Worm (Caenorhabditis elegans): Measurements from ENCODE around the gene W07G4.1.

W07G4.1 gene

DNA sequence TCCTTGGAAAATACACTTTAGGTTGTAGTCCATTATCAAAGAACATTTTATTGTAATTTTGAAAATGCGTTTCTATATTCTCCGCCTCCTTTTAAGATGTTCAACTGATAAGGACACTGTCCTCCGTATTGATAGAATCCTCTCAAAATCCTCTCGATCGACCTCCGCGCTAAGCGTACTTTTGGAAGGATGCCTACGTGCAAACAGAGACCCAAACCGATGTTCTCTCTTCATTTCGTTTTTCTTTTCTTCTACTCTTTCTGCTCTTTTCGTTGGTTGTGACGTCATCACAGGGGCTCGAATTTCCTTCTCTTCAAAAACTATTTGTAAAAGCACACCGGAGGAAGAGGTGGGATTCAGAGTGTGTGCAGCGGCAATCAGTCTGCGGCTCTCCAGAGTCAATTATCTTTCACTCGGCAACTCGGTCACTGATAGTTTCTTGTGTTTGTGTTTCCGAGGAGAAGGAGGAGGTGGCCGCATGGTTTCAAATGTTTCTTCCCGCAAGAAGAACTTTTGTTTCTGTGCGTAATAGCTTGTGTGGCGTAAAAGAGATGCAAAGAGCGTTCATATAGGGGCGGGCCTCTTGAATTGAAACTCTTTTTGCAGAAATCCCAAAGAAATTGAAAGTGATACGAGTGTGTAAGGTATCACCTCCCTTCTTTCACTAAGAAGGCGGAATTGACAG, 49.3 kb downstream of the W07G4.1 start, which contains the start of gene C34B4.2:
Gene C34B4.2 (plus strand): TSS at position 614 of the 685 bp plus-strand sequence.
- TF ChIP-seq zip-2 (tag; optimal IDR thresholded peaks at IDR 0.05) (no peak), daf-16 (GFP tag; optimal IDR thresholded peaks at IDR 0.05) (peak; percentile 3 to 89), daf-16 (tag; optimal IDR thresholded peaks at IDR 0.05) (peak; percentile 56), lin-13 (GFP tag; optimal IDR thresholded peaks at IDR 0.05) (no peak), F37D6.2 (tag; optimal IDR thresholded peaks at IDR 0.05) (no peak), nhr-42 (GFP tag; IDR thresholded peaks at IDR 0.05) (no peak), nhr-41 (GFP tag; IDR thresholded peaks at IDR 0.05) (no peak), lin-15B (tag; optimal IDR thresholded peaks at IDR 0.05) (no peak), R02D3.7 (tag; optimal IDR thresholded peaks at IDR 0.05) (no peak), set-16 (GFP tag; IDR thresholded peaks at IDR 0.05) (no peak), gei-8 (GFP tag; optimal IDR thresholded peaks at IDR 0.05) (no peak), nhr-6 (tag; optimal IDR thresholded peaks at IDR 0.05) (no peak), jun-1 (tag; optimal IDR thresholded peaks at IDR 0.05) (no peak), nhr-10 (tag; optimal IDR thresholded peaks at IDR 0.05) (no peak), ztf-11 (tag; optimal IDR thresholded peaks at IDR 0.05) (no peak), lim-7 (GFP tag; IDR thresholded peaks at IDR 0.05) (no peak), zfp-3 (GFP tag; conservative IDR thresholded peaks at IDR 0.05) (no peak), mdt-29 (GFP tag; IDR thresholded peaks at IDR 0.05) (peak; percentile 38; the same call in 1 of the 2 replicates), mxl-3 (GFP tag; optimal IDR thresholded peaks at IDR 0.05) (peak; percentile 66), F49E8.2 (tag; optimal IDR thresholded peaks at IDR 0.05; ENCODE audit: borderline replicate concordance) (no peak), ztf-7 (tag; optimal IDR thresholded peaks at IDR 0.05) (peak; percentile 23), hmg-1.1 (GFP tag; IDR thresholded peaks at IDR 0.05) (0 out of 2 replicates have a peak, but pooled peaks have one; percentile 65), unc-130 (GFP tag; optimal IDR thresholded peaks at IDR 0.05) (no peak), dpl-1 (GFP tag; optimal IDR thresholded peaks at IDR 0.05) (no peak), snpc-4 (tag; optimal IDR thresholded peaks at IDR 0.05) (no peak), duxl-1 (tag; optimal IDR thresholded peaks at IDR 0.05; ENCODE audit: poor library complexity) (no peak), aha-1 (tag) (peak; percentile 100), dmd-8 (GFP tag; IDR thresholded peaks at IDR 0.05) (no peak), madf-5 (GFP tag; IDR thresholded peaks at IDR 0.05) (no peak), nhr-102 (tag; optimal IDR thresholded peaks at IDR 0.05) (peak; percentile 7), cey-2 (tag; optimal IDR thresholded peaks at IDR 0.05; ENCODE audit: borderline replicate concordance, insufficient read depth) (no peak), F10B5.3 (tag; optimal IDR thresholded peaks at IDR 0.05) (no peak), php-3 (GFP tag; IDR thresholded peaks at IDR 0.05) (no peak), ceh-28 (tag; optimal IDR thresholded peaks at IDR 0.05) (no peak), arid-1 (GFP tag; conservative IDR thresholded peaks at IDR 0.05) (no peak), lin-38 (GFP tag; IDR thresholded peaks at IDR 0.05) (peak; percentile 25; the same call in 1 of the 2 replicates), pqm-1 (tag; optimal IDR thresholded peaks at IDR 0.05) (no peak), mep-1 (tag; optimal IDR thresholded peaks at IDR 0.05) (peak; percentile 75), Y48G9A.11 (GFP tag; IDR thresholded peaks at IDR 0.05) (no peak), saeg-2 (GFP tag; IDR thresholded peaks at IDR 0.05) (no peak), ctbp-1 (GFP tag; IDR thresholded peaks at IDR 0.05) (0 out of 2 replicates have a peak, but pooled peaks have one; percentile 46), mes-2 (tag; optimal IDR thresholded peaks at IDR 0.05; ENCODE audit: poor library complexity, severe bottlenecking) (peak; percentile 48), daf-19 (GFP tag; conservative IDR thresholded peaks at IDR 0.05) (no peak), tag-97 (GFP tag; IDR thresholded peaks at IDR 0.05) (no peak), zip-11 (GFP tag; IDR thresholded peaks at IDR 0.05) (no peak), Y5F2A.4 (GFP tag; optimal IDR thresholded peaks at IDR 0.05) (no peak), skn-1 (tag; optimal IDR thresholded peaks at IDR 0.05) (no peak), fkh-10 (GFP tag; optimal IDR thresholded peaks at IDR 0.05) (no peak), lsy-2 (tag; optimal IDR thresholded peaks at IDR 0.05) (peak; percentile 7 to 62), nhr-237 (tag; optimal IDR thresholded peaks at IDR 0.05) (no peak), ZK546.5 (tag; optimal IDR thresholded peaks at IDR 0.05) (no peak)
